Fruit fly (Drosophila melanogaster): ENCODE measurements around the gene CG42512.

DNA sequence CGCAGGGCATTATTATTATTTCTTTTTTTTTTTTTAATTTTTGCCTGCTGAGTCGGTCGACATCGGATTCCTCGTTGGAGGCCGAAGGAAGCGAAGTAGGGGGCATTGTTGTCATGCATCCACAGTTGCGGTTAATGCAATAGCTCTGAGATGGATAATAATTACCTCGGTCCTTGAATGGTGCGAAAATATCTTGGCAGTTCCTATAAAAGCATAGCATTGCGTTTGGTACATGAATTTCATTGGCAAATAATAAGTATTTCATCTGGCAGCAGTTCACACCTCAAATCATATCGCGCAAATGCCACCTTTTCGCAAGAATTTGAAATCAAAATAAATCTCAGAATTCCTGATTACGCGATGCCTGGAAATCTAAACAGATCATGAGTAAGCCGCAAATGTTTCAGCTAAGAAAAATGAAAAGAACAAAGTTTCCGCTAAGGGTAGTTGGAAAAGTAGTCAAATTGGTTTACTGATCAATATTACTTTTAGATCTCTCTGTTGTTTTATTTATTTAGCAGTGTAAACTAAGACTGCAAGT is 4.0 kb upstream of the CG42512 start:
- no peak for TF ChIP-seq EcR (GFP tag; optimal IDR thresholded peaks at IDR 0.05)
- TF ChIP-seq psq (optimal IDR thresholded peaks at IDR 0.05): no peak
- no peak for TF ChIP-seq CG8478 (optimal IDR thresholded peaks at IDR 0.05)
- TF ChIP-seq pan (optimal IDR thresholded peaks at IDR 0.05): no peak
- TF ChIP-seq usp (GFP tag; optimal IDR thresholded peaks at IDR 0.05): no peak

Data from whole organism.